Worm (Caenorhabditis elegans) whole organism, L3 larva: ENCODE data around the gene dct-5.

Experiments used
- jun-1 ChIP-seq: fragments of 150-350 bp; optimal IDR thresholded peaks from 2 replicates; lab custom pipeline; 2014; ENCODE audit warnings: missing biosample characterization, missing genetic modification reagents, missing genetic modification characterization
- nhr-28 ChIP-seq: fragments of 150-350 bp; optimal IDR thresholded peaks from 2 replicates; lab custom pipeline; 2014; ENCODE audit warnings: missing biosample characterization, missing genetic modification characterization

ce11 chrII:5414040-5414439 is 22.7 kb downstream of the dct-5 start, which contains the start of the genes EEED8.14 and EEED8.3:
- no peak for TF ChIP-seq nhr-28 (tag; lab: Kevin White, UChicago)
- no peak for TF ChIP-seq jun-1 (tag; lab: Kevin White, UChicago)
